Worm (Caenorhabditis elegans) whole organism, mixed stage, embryonic: Measurements from ENCODE around the gene try-3.
"Not testable (repeated sequence)": the region's sequence is repeated elsewhere in the genome, so short reads cannot be mapped to it uniquely, and the experiment has no call there.

ENCODE experiments used
- M03D4.4 ChIP-seq: sonication (generic microtip); optimal IDR thresholded peaks from 2 replicates; lab custom pipeline; 2017; ENCODE audit warnings: mild to moderate bottlenecking, missing genetic modification characterization, missing compliant biosample characterization
- bed-3 ChIP-seq: fragments of 200-800 bp; sonication (Bioruptor generic); optimal IDR thresholded peaks from 3 replicates; lab custom pipeline; 2018; ENCODE audit warnings: mild to moderate bottlenecking, missing genetic modification characterization, moderate library complexity, missing compliant biosample characterization
- blmp-1 ChIP-seq: fragments of 150-350 bp; optimal IDR thresholded peaks from 2 replicates; lab custom pipeline; 2014; ENCODE audit warnings: missing biosample characterization, missing genetic modification characterization
- ceh-39 ChIP-seq: fragments of 150-350 bp; optimal IDR thresholded peaks from 2 replicates; lab custom pipeline; 2014; ENCODE audit warnings: missing biosample characterization, missing genetic modification characterization
- ceh-83 ChIP-seq: fragments of 200-800 bp; sonication (Bioruptor generic); optimal IDR thresholded peaks from 2 replicates; lab custom pipeline; 2018; ENCODE audit warnings: mild to moderate bottlenecking, missing genetic modification characterization, missing compliant biosample characterization
- ces-1 ChIP-seq: fragments of 150-350 bp; optimal IDR thresholded peaks from 2 replicates; lab custom pipeline; 2014; ENCODE audit warnings: missing biosample characterization, missing genetic modification reagents, missing genetic modification characterization
- cnd-1 ChIP-seq: fragments of 200-800 bp; sonication (Bioruptor generic); optimal IDR thresholded peaks from 2 replicates; lab custom pipeline; 2018; ENCODE audit warnings: mild to moderate bottlenecking, missing genetic modification characterization, missing compliant biosample characterization
- elt-1 ChIP-seq: sonication (generic microtip); optimal IDR thresholded peaks from 2 replicates; lab custom pipeline; 2017; ENCODE audit warnings: missing genetic modification characterization, mild to moderate bottlenecking, missing compliant biosample characterization, antibody characterized with exemption, moderate library complexity, borderline replicate concordance; ENCODE audit not compliant: insufficient read depth
- elt-3 ChIP-seq: fragments of 150-350 bp; optimal IDR thresholded peaks from 2 replicates; lab custom pipeline; 2014; ENCODE audit warnings: missing biosample characterization, missing genetic modification characterization
- ham-2 ChIP-seq: fragments of 200-800 bp; sonication (Bioruptor generic); optimal IDR thresholded peaks from 2 replicates; lab custom pipeline; 2018; ENCODE audit warnings: mild to moderate bottlenecking, missing genetic modification characterization, missing compliant biosample characterization
- hlh-1 ChIP-seq: fragments of 150-350 bp; optimal IDR thresholded peaks from 2 replicates; lab custom pipeline; 2014; ENCODE audit warnings: missing biosample characterization, missing genetic modification reagents, missing genetic modification characterization
- lin-13 ChIP-seq: fragments of 150-350 bp; optimal IDR thresholded peaks from 2 replicates; lab custom pipeline; 2014; ENCODE audit warnings: missing biosample characterization, missing genetic modification characterization
- lin-32 ChIP-seq: fragments of 200-800 bp; sonication (Bioruptor generic); optimal IDR thresholded peaks from 2 replicates; lab custom pipeline; 2018; ENCODE audit warnings: mild to moderate bottlenecking, missing genetic modification characterization, missing compliant biosample characterization
- lsy-2 ChIP-seq: fragments of 150-350 bp; optimal IDR thresholded peaks from 2 replicates; lab custom pipeline; 2014; ENCODE audit warnings: missing biosample characterization, missing genetic modification characterization
- mep-1 ChIP-seq: fragments of 150-350 bp; optimal IDR thresholded peaks from 2 replicates; lab custom pipeline; 2017; ENCODE audit warnings: missing biosample characterization, missing genetic modification reagents, missing genetic modification characterization, inconsistent platforms
- nhr-12 ChIP-seq: fragments of 150-350 bp; optimal IDR thresholded peaks from 2 replicates; lab custom pipeline; 2014; ENCODE audit warnings: missing biosample characterization, missing genetic modification characterization
- nhr-2 ChIP-seq: fragments of 150-350 bp; optimal IDR thresholded peaks from 2 replicates; lab custom pipeline; 2014; ENCODE audit warnings: missing biosample characterization, missing genetic modification characterization
- nhr-237 ChIP-seq: fragments of 150-350 bp; optimal IDR thresholded peaks from 2 replicates; lab custom pipeline; 2014; ENCODE audit warnings: missing biosample characterization, missing genetic modification characterization
- nhr-76 ChIP-seq: sonication (generic microtip); optimal IDR thresholded peaks from 2 replicates; lab custom pipeline; 2017; ENCODE audit warnings: missing biosample characterization, missing genetic modification characterization
- pha-4 ChIP-seq: fragments of 150-350 bp; optimal IDR thresholded peaks from 2 replicates; lab custom pipeline; 2018; ENCODE audit warnings: missing biosample characterization, missing genetic modification reagents, missing genetic modification characterization
- snpc-4 ChIP-seq: fragments of 150-350 bp; optimal IDR thresholded peaks from 2 replicates; lab custom pipeline; 2014; ENCODE audit warnings: missing biosample characterization, missing genetic modification characterization
- sptf-1 ChIP-seq: sonication (generic microtip); optimal IDR thresholded peaks from 2 replicates; lab custom pipeline; 2017; ENCODE audit warnings: mild to moderate bottlenecking, missing genetic modification characterization, moderate library complexity, missing compliant biosample characterization
- tbx-8 ChIP-seq: fragments of 200-800 bp; sonication (Bioruptor generic); optimal IDR thresholded peaks from 2 replicates; lab custom pipeline; 2018; ENCODE audit warnings: mild to moderate bottlenecking, missing genetic modification characterization, moderate library complexity, missing compliant biosample characterization
- unc-120 ChIP-seq: sonication (generic microtip); optimal IDR thresholded peaks from 2 replicates; lab custom pipeline; 2017; ENCODE audit warnings: missing genetic modification characterization, missing compliant biosample characterization; ENCODE audit not compliant: poor library complexity, severe bottlenecking
- unc-39 ChIP-seq: fragments of 150-350 bp; optimal IDR thresholded peaks from 2 replicates; lab custom pipeline; 2014; ENCODE audit warnings: missing biosample characterization, missing genetic modification characterization
- unc-62 ChIP-seq: fragments of 150-350 bp; optimal IDR thresholded peaks from 2 replicates; lab custom pipeline; 2014; ENCODE audit warnings: missing biosample characterization, missing genetic modification reagents, missing genetic modification characterization
- zip-8 ChIP-seq: fragments of 150-350 bp; optimal IDR thresholded peaks from 2 replicates; lab custom pipeline; 2014; ENCODE audit warnings: missing biosample characterization, missing genetic modification characterization

try-3 gene

ce11 chrIV:6591010-6591746 lies 34.2 kb downstream of the try-3 start, which contains the start of the genes nspb-1 and nspb-2:
TSS of gene nspb-1 (minus strand) at chrIV:6591110.
TSS of gene nspb-2 (plus strand) at chrIV:6591696.
- TF ChIP-seq nhr-76 (tag; lab: Kevin White, UChicago); unc-62 (GFP tag; lab: Kevin White, UChicago); cnd-1 (tag; lab: Kevin White, UChicago): not testable (repeated sequence)

- TF ChIP-seq lsy-2, elt-1, ces-1: not testable (repeated sequence)
Measured at ce11 chrIV:6594871-6595270, 37.9 kb downstream of the try-3 start, which contains the start of gene nspb-3. TSS of gene nspb-3 (minus strand) at chrIV:6594971.

DNA sequence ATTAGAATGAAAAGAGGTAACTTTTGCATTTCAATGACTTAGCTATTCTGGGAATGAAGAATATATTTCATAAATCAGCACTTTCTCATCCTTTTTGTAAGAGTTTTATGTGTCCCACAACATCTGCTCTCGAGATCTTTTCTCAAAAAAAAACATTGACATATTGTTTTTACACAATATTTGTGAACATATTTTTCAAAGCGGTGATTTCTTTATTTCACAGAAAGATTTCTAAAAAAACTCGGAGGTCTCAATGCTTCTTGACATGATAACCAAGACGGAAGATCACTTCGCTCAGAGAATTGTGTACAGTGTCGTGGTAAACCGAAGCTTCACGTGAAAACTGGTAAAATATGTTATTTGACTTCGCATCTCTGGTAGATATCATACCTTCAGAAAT lies 39.0 kb downstream of the try-3 start, which contains the start of gene F38A5.22:
Gene F38A5.22 (minus strand): TSS at position 29 of the 400 bp plus-strand sequence.
- TF ChIP-seq elt-3 (tag; lab: Kevin White, UChicago) (no peak), nhr-12 (tag; lab: Kevin White, UChicago) (no peak), lin-13 (no peak), pha-4 (tag; lab: Kevin White, UChicago) (no peak), ceh-83 (no peak), lsy-2 (no peak)

DNA sequence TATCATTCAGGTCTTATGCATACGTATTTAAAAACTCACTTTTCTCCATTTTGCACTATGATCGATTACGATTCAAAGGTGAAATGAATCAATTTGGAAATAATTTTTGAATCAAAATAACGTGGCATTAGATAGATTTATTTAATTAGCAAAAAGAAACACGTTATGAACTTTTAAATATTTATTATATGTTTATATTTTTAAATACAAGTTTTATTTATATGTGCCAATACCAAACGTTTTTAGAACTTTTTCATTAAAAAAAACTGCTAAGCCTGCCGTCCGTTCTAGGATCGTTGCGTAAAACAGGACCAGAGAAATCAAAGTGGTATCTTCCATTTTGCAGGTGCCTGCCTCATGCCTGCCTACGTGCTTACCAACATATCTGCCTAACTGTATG lies 40.3 kb downstream of the try-3 start, which contains the start of gene F38A5.6:
Gene F38A5.6 (minus strand): TSS at position 101 of the 400 bp plus-strand sequence.
- TF ChIP-seq lsy-2 = no peak
- no peak for TF ChIP-seq bed-3 (GFP tag; lab: Kevin White, UChicago)
- TF ChIP-seq ham-2 (GFP tag; lab: Kevin White, UChicago) = no peak

DNA sequence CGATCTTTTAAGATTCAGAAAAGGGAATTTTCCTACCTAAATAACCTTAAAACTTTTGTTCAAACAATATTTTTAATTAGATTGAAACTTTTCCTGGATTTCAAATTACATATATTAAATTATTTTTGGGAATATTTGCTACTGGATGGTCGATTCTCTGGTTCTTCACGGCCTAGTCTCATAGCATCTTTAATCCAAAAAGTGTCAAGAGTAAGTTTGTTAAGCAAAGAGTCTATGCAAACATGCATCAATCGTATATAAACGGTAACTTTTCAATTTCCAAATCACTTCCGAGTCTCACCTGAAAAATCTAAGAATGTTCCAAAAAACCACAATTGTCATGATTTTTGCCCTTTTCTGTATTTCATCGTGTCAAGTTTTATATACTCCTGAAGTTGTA lies 41.0 kb downstream of the try-3 start, which contains the start of gene nspb-4:
Gene nspb-4 (plus strand): TSS at position 301 of the 400 bp plus-strand sequence.
- not testable (repeated sequence) for TF ChIP-seq mep-1 (tag; lab: Kevin White, UChicago); hlh-1 (tag; lab: Kevin White, UChicago); elt-1

DNA sequence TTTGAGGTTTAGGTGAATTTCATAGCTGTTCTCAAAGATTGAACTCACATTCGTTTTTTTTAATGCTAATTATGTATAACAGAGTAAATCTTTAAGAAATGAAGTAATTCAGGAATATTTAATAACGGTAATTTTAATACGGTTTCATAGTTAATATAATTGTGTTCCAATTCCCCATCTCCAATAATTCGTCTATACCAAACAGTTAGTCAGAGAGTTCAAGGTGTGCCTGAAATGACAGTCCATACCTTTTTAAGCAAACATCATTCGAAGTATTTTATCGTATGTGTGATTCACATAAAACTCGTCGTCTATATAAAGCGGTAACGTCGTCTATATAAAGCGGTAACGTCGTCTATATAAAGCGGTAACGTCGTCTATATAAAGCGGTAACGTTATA lies 41.8 kb downstream of the try-3 start, which contains the start of gene nspb-5:
Gene nspb-5 (plus strand): TSS at position 301 of the 400 bp plus-strand sequence.
- not testable (repeated sequence) for TF ChIP-seq nhr-237, ceh-39, unc-120 (tag; lab: Kevin White, UChicago)

- no peak for TF ChIP-seq tbx-8 (GFP tag; lab: Kevin White, UChicago)
- no peak for TF ChIP-seq cnd-1 (tag; lab: Kevin White, UChicago)
- no peak for TF ChIP-seq ceh-83
- TF ChIP-seq elt-3 (tag; lab: Kevin White, UChicago) = no peak
- TF ChIP-seq sptf-1 = no peak
- TF ChIP-seq ceh-39 (tag; lab: Kevin White, UChicago) = no peak
- TF ChIP-seq bed-3 (GFP tag; lab: Kevin White, UChicago) = no peak
- TF ChIP-seq unc-62 (GFP tag; lab: Kevin White, UChicago) = no peak
- no peak for TF ChIP-seq lin-32
- no peak for TF ChIP-seq unc-39
- TF ChIP-seq snpc-4 (tag; lab: Kevin White, UChicago) = no peak
- no peak for TF ChIP-seq nhr-76 (tag; lab: Kevin White, UChicago)
- TF ChIP-seq zip-8 (tag; lab: Kevin White, UChicago) = no peak
- no peak for TF ChIP-seq blmp-1
- TF ChIP-seq M03D4.4 (tag; lab: Kevin White, UChicago) = no peak
- TF ChIP-seq nhr-2 (tag; lab: Kevin White, UChicago) = no peak
Measured at ce11 chrIV:6599447-6599846, 42.5 kb downstream of the try-3 start, which contains the start of gene F38A5.8. TSS of gene F38A5.8 (plus strand) at chrIV:6599747.
